Worm (Caenorhabditis elegans) whole organism, L2 larva: ENCODE results near the gene cblc-1.

Experiments
- F13H6.1 ChIP-seq: sonication (generic microtip); optimal IDR thresholded peaks from 2 replicates; lab custom pipeline; 2016; ENCODE audit warnings: missing genetic modification characterization, missing compliant biosample characterization
- ama-1 ChIP-seq: fragments of 150-350 bp; optimal IDR thresholded peaks from 2 replicates; lab custom pipeline; 2018; ENCODE audit warnings: inconsistent platforms
- crh-2 ChIP-seq: sonication (generic microtip); optimal IDR thresholded peaks from 2 replicates; lab custom pipeline; 2017; ENCODE audit warnings: missing biosample characterization, missing genetic modification characterization
- egl-27 ChIP-seq: sonication (generic microtip); optimal IDR thresholded peaks from 3 replicates; lab custom pipeline; 2017; ENCODE audit warnings: missing biosample characterization, missing genetic modification reagents, missing genetic modification characterization
- elt-1 ChIP-seq: fragments of 150-350 bp; optimal IDR thresholded peaks from 2 replicates; lab custom pipeline; 2014; ENCODE audit warnings: missing biosample characterization, missing genetic modification characterization
- elt-3 ChIP-seq: sonication (generic microtip); optimal IDR thresholded peaks from 2 replicates; lab custom pipeline; 2017; ENCODE audit warnings: missing biosample characterization, missing genetic modification characterization
- lsy-2 ChIP-seq, 2 experiments: fragments of 150-350 bp in 1 of 2; sonication (generic microtip) in 1 of 2; optimal IDR thresholded peaks; 2 replicates each; lab custom pipeline; 2014 to 2017; ENCODE audit warnings: missing biosample characterization in 2 of 2, missing genetic modification characterization in 2 of 2
- nhr-129 ChIP-seq: fragments of 150-350 bp; optimal IDR thresholded peaks from 2 replicates; lab custom pipeline; 2014; ENCODE audit warnings: missing biosample characterization, missing genetic modification characterization
- nhr-6 ChIP-seq: fragments of 150-350 bp; optimal IDR thresholded peaks from 2 replicates; lab custom pipeline; 2014; ENCODE audit warnings: missing biosample characterization, missing genetic modification characterization
- sma-3 ChIP-seq: sonication (generic microtip); optimal IDR thresholded peaks from 2 replicates; lab custom pipeline; 2016; ENCODE audit warnings: missing genetic modification reagents, missing genetic modification characterization, missing compliant biosample characterization
- sma-9 ChIP-seq, 2 experiments: fragments of 150-350 bp in 1 of 2; sonication (generic microtip) in 1 of 2; optimal IDR thresholded peaks; 2 replicates each; lab custom pipeline; 2014 to 2016; ENCODE audit warnings: missing genetic modification characterization in 2 of 2, mild to moderate bottlenecking in 1 of 2, missing biosample characterization in 1 of 2, missing compliant biosample characterization in 1 of 2, missing genetic modification reagents in 1 of 2, moderate library complexity in 1 of 2
- unc-55 ChIP-seq: fragments of 150-350 bp; sonication (generic microtip); optimal IDR thresholded peaks from 3 replicates; lab custom pipeline; 2014; ENCODE audit warnings: missing biosample characterization, missing genetic modification reagents, missing genetic modification characterization
- ztf-4 ChIP-seq: fragments of 150-350 bp; optimal IDR thresholded peaks from 2 replicates; lab custom pipeline; 2014; ENCODE audit warnings: missing biosample characterization, missing genetic modification characterization

The cblc-1 gene

ce11 chrII:4891012-4891775, 49.8 kb downstream of the cblc-1 start, which contains the start of gene gst-9:
Gene gst-9, plus strand, starts transcription at chrII:4891585.
- no peak for TF ChIP-seq elt-1
- TF ChIP-seq crh-2 (tag; lab: Kevin White, UChicago): peak; percentile 61
- peak; percentile 33 for TF ChIP-seq sma-9 (GFP tag; optimal IDR thresholded peaks at IDR 0.05; lab: Kevin White, UChicago)
- no peak for TF ChIP-seq sma-9 (tag; optimal IDR thresholded peaks at IDR 0.05; lab: Kevin White, UChicago)
- TF ChIP-seq nhr-129 (tag; lab: Kevin White, UChicago): peak; percentile 33
- TF ChIP-seq nhr-6 (tag; lab: Kevin White, UChicago): peak; percentile 8
- no peak for TF ChIP-seq egl-27 (tag; lab: Kevin White, UChicago)
- TF ChIP-seq ama-1 (lab: Kevin White, UChicago): peak; percentile 81
- peak in 1 of 2 experiments; percentile 51 for TF ChIP-seq lsy-2 (tag; optimal IDR thresholded peaks at IDR 0.05; lab: Kevin White, UChicago)
- peak; percentile 23 for TF ChIP-seq sma-3 (GFP tag; lab: Kevin White, UChicago)
- TF ChIP-seq unc-55 (GFP tag; lab: Kevin White, UChicago): peak; percentile 43
- TF ChIP-seq F13H6.1 (tag; lab: Kevin White, UChicago): peak; percentile 25
- TF ChIP-seq ztf-4 (tag; lab: Kevin White, UChicago): peak; percentile 66
- no peak for TF ChIP-seq elt-3 (tag; lab: Kevin White, UChicago)
